Fruit fly (Drosophila melanogaster): ENCODE data around the gene r2d2.

The r2d2 gene

dm6 chr2L:7799804-7800433 lies at the start of gene r2d2, which contains the start of gene Herp (continued):
- TF ChIP-seq dsx (GFP tag; optimal IDR thresholded peaks at IDR 0.05; ENCODE audit: poor library complexity, severe bottlenecking) (peak; percentile 77), CG1621 (tag; optimal IDR thresholded peaks at IDR 0.05) (peak; percentile 79), CG8119 (GFP tag; IDR thresholded peaks at IDR 0.05) (peak; percentile 70), esn (GFP tag; optimal IDR thresholded peaks at IDR 0.05) (peak; percentile 90), fkh (GFP tag; optimal IDR thresholded peaks at IDR 0.05) (peak; percentile 72), salr (GFP tag; optimal IDR thresholded peaks at IDR 0.05) (peak; percentile 69 to 83), CG6163 (GFP tag; IDR thresholded peaks at IDR 0.05) (peak; percentile 88), vri (GFP tag; optimal IDR thresholded peaks at IDR 0.05) (peak; percentile 70), CG8319 (GFP tag; optimal IDR thresholded peaks at IDR 0.05) (peak; percentile 49)

DNA sequence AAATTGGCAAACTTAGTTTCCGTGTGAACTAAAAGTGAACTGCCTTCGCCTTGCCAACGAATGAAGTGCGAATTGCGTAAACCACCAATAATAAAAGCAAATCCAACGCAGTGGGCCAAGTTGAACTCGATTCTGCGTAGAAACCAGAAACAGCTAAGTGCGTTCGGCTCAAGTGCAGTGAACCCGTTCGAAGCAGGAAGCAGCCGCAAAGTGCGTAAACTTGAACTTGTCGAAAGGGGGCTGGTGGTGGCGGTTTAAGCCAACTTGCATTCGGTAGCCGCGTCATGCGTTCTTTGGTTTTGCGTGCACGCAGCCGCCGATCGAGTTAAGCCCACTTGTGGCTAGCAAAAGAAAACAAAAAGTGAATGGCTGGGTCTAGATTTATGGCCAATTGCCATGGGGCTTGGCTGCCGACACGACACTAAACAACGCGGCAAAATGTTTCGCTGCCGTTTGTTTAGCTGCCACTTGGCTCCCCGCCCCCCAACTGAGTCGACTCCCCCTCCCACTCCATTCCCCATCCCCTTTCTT lies 49.3 kb upstream of the r2d2 start:
- TF ChIP-seq cyc (GFP tag; optimal IDR thresholded peaks at IDR 0.05): no peak
- TF ChIP-seq ss (GFP tag; optimal IDR thresholded peaks at IDR 0.05): peak in 1 of 2 experiments; percentile 98
- TF ChIP-seq dsx (GFP tag; optimal IDR thresholded peaks at IDR 0.05; ENCODE audit: poor library complexity, severe bottlenecking): peak; percentile 11

dm6 chr2L:7753086-7753485 lies 46.9 kb upstream of the r2d2 start, which contains the start of gene CG7203:
Gene CG7203 (minus strand): TSS chr2L:7753186.
- TF ChIP-seq CG4318 (GFP tag; optimal IDR thresholded peaks at IDR 0.05): no peak
- TF ChIP-seq CG6276 (GFP tag; optimal IDR thresholded peaks at IDR 0.05): no peak
- no peak for TF ChIP-seq CG10669 (GFP tag; optimal IDR thresholded peaks at IDR 0.05)
- TF ChIP-seq OdsH (GFP tag; optimal IDR thresholded peaks at IDR 0.05): no peak
- no peak for TF ChIP-seq Smox (GFP tag; optimal IDR thresholded peaks at IDR 0.05)
- TF ChIP-seq CG8632 (GFP tag; optimal IDR thresholded peaks at IDR 0.05): no peak
- TF ChIP-seq eg (GFP tag; IDR thresholded peaks at IDR 0.05): no peak
- no peak for TF ChIP-seq achi (GFP tag; optimal IDR thresholded peaks at IDR 0.05)
- TF ChIP-seq ss (GFP tag; optimal IDR thresholded peaks at IDR 0.05): no peak
- no peak for TF ChIP-seq CG8319 (GFP tag; optimal IDR thresholded peaks at IDR 0.05)

dm6 chr2L:7753874-7754273 lies 46.1 kb upstream of the r2d2 start, which contains the start of gene CG46025:
Gene CG46025 (plus strand): TSS chr2L:7754174.
- TF ChIP-seq ss (GFP tag; optimal IDR thresholded peaks at IDR 0.05) (no peak), Ets96B (tag; optimal IDR thresholded peaks at IDR 0.05) (no peak), CG4318 (GFP tag; optimal IDR thresholded peaks at IDR 0.05) (no peak), Sox14 (GFP tag; optimal IDR thresholded peaks at IDR 0.05) (no peak), CG8319 (GFP tag; optimal IDR thresholded peaks at IDR 0.05) (no peak), Met (GFP tag; optimal IDR thresholded peaks at IDR 0.05) (no peak), CG34406 (GFP tag; optimal IDR thresholded peaks at IDR 0.05) (no peak), CG15336 (GFP tag; IDR thresholded peaks at IDR 0.05) (no peak), CG1621 (tag; optimal IDR thresholded peaks at IDR 0.05) (no peak), Sox15 (GFP tag; optimal IDR thresholded peaks at IDR 0.05) (no peak), CG3032 (tag; optimal IDR thresholded peaks at IDR 0.05) (no peak), achi (GFP tag; optimal IDR thresholded peaks at IDR 0.05) (no peak), CG6808 (GFP tag; optimal IDR thresholded peaks at IDR 0.05) (no peak), svp (GFP tag) (no peak), fd59A (GFP tag; optimal IDR thresholded peaks at IDR 0.05) (no peak)

- TF ChIP-seq CG11294 (GFP tag; IDR thresholded peaks at IDR 0.05) (0 out of 2 replicates have a peak, but pooled peaks have one; percentile 25), CG32006 (GFP tag; optimal IDR thresholded peaks at IDR 0.05) (peak; percentile 45), dac (GFP tag; optimal IDR thresholded peaks at IDR 0.05) (no peak), Hr39 (GFP tag; optimal IDR thresholded peaks at IDR 0.05) (no peak), svp (GFP tag) (peak; percentile 65), Met (GFP tag; optimal IDR thresholded peaks at IDR 0.05) (peak; percentile 21), esn (GFP tag; optimal IDR thresholded peaks at IDR 0.05) (no peak), CG6276 (GFP tag; optimal IDR thresholded peaks at IDR 0.05) (peak; percentile 23), Hr38 (GFP tag; optimal IDR thresholded peaks at IDR 0.05) (no peak), Lpt (GFP tag; optimal IDR thresholded peaks at IDR 0.05) (peak; percentile 19), pdm3 (GFP tag; optimal IDR thresholded peaks at IDR 0.05) (no peak), net (GFP tag; optimal IDR thresholded peaks at IDR 0.05) (no peak), CG6163 (GFP tag; IDR thresholded peaks at IDR 0.05) (peak; percentile 48; the same call in 2 of the 3 replicates), ss (GFP tag; optimal IDR thresholded peaks at IDR 0.05) (peak; percentile 11 to 70), Ets96B (tag; optimal IDR thresholded peaks at IDR 0.05) (peak; percentile 12), Sox102F (GFP tag; optimal IDR thresholded peaks at IDR 0.05) (no peak), CG3032 (tag; optimal IDR thresholded peaks at IDR 0.05) (peak; percentile 15), CG10669 (GFP tag; optimal IDR thresholded peaks at IDR 0.05) (no peak), CG9139 (GFP tag; optimal IDR thresholded peaks at IDR 0.05) (no peak), spab (GFP tag; optimal IDR thresholded peaks at IDR 0.05) (no peak), cyc (GFP tag; optimal IDR thresholded peaks at IDR 0.05) (peak; percentile 4), CG3919 (GFP tag; optimal IDR thresholded peaks at IDR 0.05) (peak; percentile 26)
Observed at dm6 chr2L:7754539-7754938, 45.4 kb upstream of the r2d2 start.
